Worm (Caenorhabditis elegans): Measurements from ENCODE around the gene W04D12.1.
A peak's percentile ranks its signal among the peaks of the same experiment; 100 is the strongest.

Gene W04D12.1

DNA sequence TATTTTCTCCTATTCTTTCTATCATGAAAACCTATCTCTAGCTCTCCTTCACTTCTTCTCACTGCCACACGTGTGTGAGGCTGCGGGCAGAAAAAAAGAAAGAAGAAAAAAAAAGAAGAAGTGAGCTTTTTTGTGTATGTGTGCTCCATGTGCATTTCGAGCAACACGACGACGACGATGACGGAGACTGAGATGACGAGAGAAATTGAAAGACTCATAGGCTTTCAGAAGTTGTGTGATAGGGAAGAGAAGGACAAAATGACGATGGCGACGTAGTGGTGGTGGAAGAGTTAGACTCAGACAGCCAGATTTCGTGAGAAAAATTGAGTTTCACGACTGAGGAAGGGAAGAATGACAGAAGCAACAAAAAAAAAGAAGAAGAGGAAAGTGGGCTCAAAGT, 8.8 kb downstream of the W04D12.1 start (continued):
- TF ChIP-seq unc-55 (GFP tag; optimal IDR thresholded peaks at IDR 0.05) (peak; percentile 94), ZK546.5 (tag; optimal IDR thresholded peaks at IDR 0.05) (no peak), sma-3 (GFP tag; optimal IDR thresholded peaks at IDR 0.05) (no peak), nhr-6 (tag; optimal IDR thresholded peaks at IDR 0.05) (peak; percentile 41), elt-3 (tag; optimal IDR thresholded peaks at IDR 0.05) (no peak), ama-1 (optimal IDR thresholded peaks at IDR 0.05) (no peak), egl-27 (tag; optimal IDR thresholded peaks at IDR 0.05) (peak; percentile 85), nhr-21 (tag; optimal IDR thresholded peaks at IDR 0.05) (no peak), unc-39 (tag; optimal IDR thresholded peaks at IDR 0.05) (no peak), nhr-10 (tag; optimal IDR thresholded peaks at IDR 0.05) (no peak), snpc-4 (tag; optimal IDR thresholded peaks at IDR 0.05) (no peak), sem-4 (tag; optimal IDR thresholded peaks at IDR 0.05) (peak; percentile 28), nhr-25 (tag; optimal IDR thresholded peaks at IDR 0.05) (no peak), nhr-23 (tag; optimal IDR thresholded peaks at IDR 0.05) (no peak), F13H6.1 (tag; optimal IDR thresholded peaks at IDR 0.05) (peak; percentile 76), mbf-1 (tag; optimal IDR thresholded peaks at IDR 0.05) (no peak), ceh-82 (tag; optimal IDR thresholded peaks at IDR 0.05) (no peak)

- TF ChIP-seq sem-4 (tag; optimal IDR thresholded peaks at IDR 0.05) (no peak), zag-1 (tag; optimal IDR thresholded peaks at IDR 0.05) (no peak), nhr-77 (tag; optimal IDR thresholded peaks at IDR 0.05) (no peak), peb-1 (tag; optimal IDR thresholded peaks at IDR 0.05) (no peak), nhr-12 (tag; optimal IDR thresholded peaks at IDR 0.05) (no peak), C34F6.9 (tag; optimal IDR thresholded peaks at IDR 0.05) (peak; percentile 49), sma-9 (GFP tag; optimal IDR thresholded peaks at IDR 0.05) (peak; percentile 3), sma-9 (tag; optimal IDR thresholded peaks at IDR 0.05) (no peak), crh-2 (tag; optimal IDR thresholded peaks at IDR 0.05) (peak; percentile 7), skn-1 (tag; optimal IDR thresholded peaks at IDR 0.05) (no peak), alr-1 (tag; optimal IDR thresholded peaks at IDR 0.05) (no peak), R02D3.7 (tag; optimal IDR thresholded peaks at IDR 0.05) (no peak), snpc-4 (tag; optimal IDR thresholded peaks at IDR 0.05) (no peak), ama-1 (optimal IDR thresholded peaks at IDR 0.05) (no peak), mbf-1 (tag; optimal IDR thresholded peaks at IDR 0.05) (no peak), unc-55 (GFP tag; optimal IDR thresholded peaks at IDR 0.05) (peak; percentile 30)
Observed at ce11 chrIII:5846412-5846811, 9.7 kb downstream of the W04D12.1 start.

ce11 chrIII:5853240-5853639, 16.5 kb downstream of the W04D12.1 start, which contains the start of gene ddx-23:
TSS of gene ddx-23 (minus strand) at chrIII:5853269.
- TF ChIP-seq ztf-11 (tag; optimal IDR thresholded peaks at IDR 0.05) (no peak), unc-62 (GFP tag; optimal IDR thresholded peaks at IDR 0.05) (no peak), nhr-11 (tag; optimal IDR thresholded peaks at IDR 0.05) (no peak), lsy-2 (tag; optimal IDR thresholded peaks at IDR 0.05) (peak in 1 of 2 experiments; percentile 57), nhr-237 (tag; optimal IDR thresholded peaks at IDR 0.05) (no peak), nhr-6 (tag; optimal IDR thresholded peaks at IDR 0.05) (no peak), egl-27 (tag; optimal IDR thresholded peaks at IDR 0.05) (no peak), dmd-4 (tag; optimal IDR thresholded peaks at IDR 0.05) (no peak), Y55F3AM.14 (GFP tag; optimal IDR thresholded peaks at IDR 0.05) (no peak), nhr-10 (tag; optimal IDR thresholded peaks at IDR 0.05) (no peak), nhr-12 (tag; optimal IDR thresholded peaks at IDR 0.05) (no peak), blmp-1 (tag; optimal IDR thresholded peaks at IDR 0.05; ENCODE audit: insufficient read depth) (no peak), sem-4 (tag; optimal IDR thresholded peaks at IDR 0.05) (no peak), mab-5 (tag; optimal IDR thresholded peaks at IDR 0.05) (no peak), elt-3 (tag; optimal IDR thresholded peaks at IDR 0.05) (no peak), C34F6.9 (tag; optimal IDR thresholded peaks at IDR 0.05) (peak; percentile 14), lin-13 (GFP tag; optimal IDR thresholded peaks at IDR 0.05) (peak; percentile 8), nhr-21 (tag; optimal IDR thresholded peaks at IDR 0.05) (no peak), fos-1 (tag; optimal IDR thresholded peaks at IDR 0.05) (no peak), peb-1 (tag; optimal IDR thresholded peaks at IDR 0.05) (no peak), zag-1 (tag; optimal IDR thresholded peaks at IDR 0.05) (no peak), lin-11 (tag; optimal IDR thresholded peaks at IDR 0.05) (no peak), crh-2 (tag; optimal IDR thresholded peaks at IDR 0.05) (no peak), sma-9 (GFP tag; optimal IDR thresholded peaks at IDR 0.05) (no peak), sma-9 (tag; optimal IDR thresholded peaks at IDR 0.05) (no peak), aly-2 (tag; optimal IDR thresholded peaks at IDR 0.05) (no peak), lin-39 (tag; optimal IDR thresholded peaks at IDR 0.05) (no peak), snpc-4 (tag; optimal IDR thresholded peaks at IDR 0.05) (no peak), ceh-82 (tag; optimal IDR thresholded peaks at IDR 0.05) (no peak), nhr-129 (tag; optimal IDR thresholded peaks at IDR 0.05) (no peak), ceh-16 (tag; optimal IDR thresholded peaks at IDR 0.05) (no peak), ama-1 (optimal IDR thresholded peaks at IDR 0.05) (peak; percentile 53), nhr-25 (tag; optimal IDR thresholded peaks at IDR 0.05) (no peak), alr-1 (tag; optimal IDR thresholded peaks at IDR 0.05) (no peak), ztf-4 (tag; optimal IDR thresholded peaks at IDR 0.05) (peak; percentile 81), F13H6.1 (tag; optimal IDR thresholded peaks at IDR 0.05) (no peak), R02D3.7 (tag; optimal IDR thresholded peaks at IDR 0.05) (no peak), nhr-23 (tag; optimal IDR thresholded peaks at IDR 0.05) (no peak), nhr-77 (tag; optimal IDR thresholded peaks at IDR 0.05) (no peak), ztf-1 (GFP tag; conservative IDR thresholded peaks at IDR 0.05) (no peak), ZK546.5 (tag; optimal IDR thresholded peaks at IDR 0.05) (no peak), sma-3 (GFP tag; optimal IDR thresholded peaks at IDR 0.05) (peak; percentile 49), unc-55 (GFP tag; optimal IDR thresholded peaks at IDR 0.05) (peak; percentile 4), gmeb-1 (tag; optimal IDR thresholded peaks at IDR 0.05) (peak; percentile 63)
